Worm (Caenorhabditis elegans) whole organism, L1 larva: ENCODE results near the gene T21B10.4.

ENCODE experiments used
- ama-1 ChIP-seq: fragments of 150-350 bp; optimal IDR thresholded peaks from 2 replicates; lab custom pipeline; 2014
- ceh-82 ChIP-seq, 3 experiments: fragments of 150-350 bp in 1 of 3; sonication (generic microtip) in 2 of 3; optimal IDR thresholded peaks; 2 replicates each; lab custom pipeline; 2014 to 2017; ENCODE audit warnings: missing biosample characterization in 3 of 3, missing genetic modification characterization in 3 of 3
- elt-3 ChIP-seq, 6 experiments: fragments of 150-350 bp in 1 of 6; sonication (generic microtip); optimal IDR thresholded peaks; 2 replicates each; lab custom pipeline; 2017 to 2018; ENCODE audit warnings: missing biosample characterization in 6 of 6, missing genetic modification characterization in 6 of 6, inconsistent platforms in 1 of 6

DNA sequence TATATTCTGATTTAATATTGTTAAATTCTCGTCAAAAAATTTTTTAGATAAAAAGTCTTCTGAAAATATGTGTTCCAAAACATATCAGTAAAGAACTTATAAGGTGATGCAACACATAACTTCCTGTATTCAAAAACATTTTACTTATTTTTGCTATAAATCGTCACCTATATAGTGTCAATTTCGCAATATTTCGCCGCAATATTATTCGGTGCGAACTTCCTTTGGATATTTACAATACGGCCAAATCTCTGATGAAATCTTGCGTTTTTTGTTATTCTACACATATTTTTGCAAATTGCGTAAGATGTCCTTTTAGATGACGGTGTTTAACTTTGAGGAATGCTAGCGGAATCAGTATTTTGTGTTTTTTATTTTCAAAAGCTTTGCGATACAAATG, 19.2 kb upstream of the T21B10.4 start:
- TF ChIP-seq elt-3 (tag; optimal IDR thresholded peaks at IDR 0.05; lab: Kevin White, UChicago), result no peak
- TF ChIP-seq ceh-82 (tag; optimal IDR thresholded peaks at IDR 0.05; lab: Kevin White, UChicago), result no peak
- TF ChIP-seq ama-1 (lab: Kevin White, UChicago), result no peak
